Fruit fly (Drosophila melanogaster) whole organism, wandering third instar larva: Measurements from ENCODE around the gene ncm.

Source experiments
- CG32264 ChIP-seq: fragments of 200-800 bp; sonication (Bioruptor generic); optimal IDR thresholded peaks from 2 replicates; lab custom pipeline; 2016; ENCODE audit warnings: missing biosample characterization, missing genetic modification characterization
- CrebA ChIP-seq: fragments of 200-800 bp; sonication (Bioruptor generic); optimal IDR thresholded peaks from 2 replicates; lab custom pipeline; 2016; ENCODE audit warnings: missing biosample characterization, mild to moderate bottlenecking, missing genetic modification characterization, borderline replicate concordance
- Dfd ChIP-seq: fragments of >200 bp; optimal IDR thresholded peaks from 2 replicates; lab custom pipeline; 2017; ENCODE audit warnings: missing biosample characterization, missing genetic modification characterization
- Dif ChIP-seq: fragments of 200-275, 200-300 bp; sonication (Bioruptor generic); optimal IDR thresholded peaks from 2 replicates; lab custom pipeline; 2018; ENCODE audit warnings: missing biosample characterization, missing genetic modification characterization; ENCODE audit not compliant: partially characterized antibody
- GATAd ChIP-seq: sonication (Bioruptor generic); optimal IDR thresholded peaks from 2 replicates; lab custom pipeline; 2016; ENCODE audit warnings: missing biosample characterization, missing genetic modification characterization
- HLH106 ChIP-seq: fragments of 200-800 bp; optimal IDR thresholded peaks from 3 replicates; lab custom pipeline; 2019; ENCODE audit warnings: missing biosample characterization, mild to moderate bottlenecking, missing genetic modification characterization, moderate library complexity
- Hnf4 ChIP-seq: fragments of 200-800 bp; sonication (Bioruptor generic); optimal IDR thresholded peaks from 2 replicates; lab custom pipeline; 2016; ENCODE audit warnings: missing biosample characterization, mild to moderate bottlenecking, missing genetic modification characterization
- Hr78 ChIP-seq: fragments of >200 bp; optimal IDR thresholded peaks from 2 replicates; lab custom pipeline; 2017; ENCODE audit warnings: missing biosample characterization, missing genetic modification characterization
- Jra ChIP-seq: sonication (Bioruptor generic); optimal IDR thresholded peaks from 2 replicates; lab custom pipeline; 2016; ENCODE audit warnings: missing biosample characterization, missing genetic modification characterization
- Mio ChIP-seq: sonication (Bioruptor generic); optimal IDR thresholded peaks from 2 replicates; lab custom pipeline; 2016; ENCODE audit warnings: missing biosample characterization, missing genetic modification characterization
- Myc ChIP-seq: fragments of >200 bp; optimal IDR thresholded peaks from 2 replicates; lab custom pipeline; 2017
- OdsH ChIP-seq: fragments of 200-800 bp; sonication (Bioruptor generic); optimal IDR thresholded peaks from 2 replicates; lab custom pipeline; 2016; ENCODE audit warnings: missing biosample characterization, mild to moderate bottlenecking, missing genetic modification characterization
- Sp1 ChIP-seq: fragments of 200-800 bp; sonication (Bioruptor generic); optimal IDR thresholded peaks from 3 replicates; lab custom pipeline; 2019; ENCODE audit warnings: missing biosample characterization, mild to moderate bottlenecking, missing genetic modification characterization, moderate library complexity
- Vsx2 ChIP-seq: fragments of 200-300, 225-300 bp; sonication (Bioruptor generic); optimal IDR thresholded peaks from 2 replicates; lab custom pipeline; 2018; ENCODE audit warnings: missing biosample characterization, missing genetic modification characterization; ENCODE audit not compliant: partially characterized antibody
- br ChIP-seq: fragments of 200-800 bp; sonication (Bioruptor generic); optimal IDR thresholded peaks from 2 replicates; lab custom pipeline; 2016; ENCODE audit warnings: missing biosample characterization, missing genetic modification characterization
- brk ChIP-seq: fragments of 200-800 bp; sonication (Bioruptor generic); optimal IDR thresholded peaks from 2 replicates; lab custom pipeline; 2016; ENCODE audit warnings: missing biosample characterization, mild to moderate bottlenecking, missing genetic modification characterization
- dl ChIP-seq, 2 experiments: fragments of 175-275, 200-275 bp in 1 of 2; fragments of 200-275 bp in 1 of 2; sonication (Bioruptor generic); optimal IDR thresholded peaks; lab custom pipeline; 2018; ENCODE audit warnings: mild to moderate bottlenecking in 2 of 2, missing biosample characterization in 2 of 2, missing genetic modification characterization in 2 of 2, moderate library complexity in 2 of 2; ENCODE audit not compliant: partially characterized antibody in 2 of 2, insufficient read depth in 1 of 2
- dmrt93B ChIP-seq: fragments of 200-800 bp; sonication (Bioruptor generic); optimal IDR thresholded peaks from 2 replicates; lab custom pipeline; 2018; ENCODE audit warnings: missing biosample characterization, mild to moderate bottlenecking, missing genetic modification characterization
- dsf ChIP-seq: sonication (Bioruptor generic); optimal IDR thresholded peaks from 2 replicates; lab custom pipeline; 2016; ENCODE audit warnings: missing biosample characterization, missing genetic modification characterization, borderline replicate concordance
- ey ChIP-seq: fragments of 200-800 bp; sonication (Bioruptor generic); optimal IDR thresholded peaks from 2 replicates; lab custom pipeline; 2016; ENCODE audit warnings: missing biosample characterization, missing genetic modification characterization
- foxo ChIP-seq, 2 experiments: fragments of 200-800 bp; sonication (Bioruptor generic); optimal IDR thresholded peaks; 2 replicates in 1 of 2; 3 replicates in 1 of 2; lab custom pipeline; 2016 to 2017; ENCODE audit warnings: missing biosample characterization in 2 of 2, missing genetic modification characterization in 2 of 2
- fru ChIP-seq: fragments of 200-800 bp; sonication (Bioruptor generic); optimal IDR thresholded peaks from 3 replicates; lab custom pipeline; 2016; ENCODE audit warnings: missing biosample characterization, mild to moderate bottlenecking, missing genetic modification characterization
- h ChIP-seq: fragments of 200-800 bp; sonication (Bioruptor generic); optimal IDR thresholded peaks from 3 replicates; lab custom pipeline; 2016; ENCODE audit warnings: missing biosample characterization, mild to moderate bottlenecking, missing genetic modification characterization
- jim ChIP-seq: fragments of 175-275, 200-325 bp; sonication (Bioruptor generic); optimal IDR thresholded peaks from 2 replicates; lab custom pipeline; 2016; ENCODE audit warnings: missing biosample characterization, mild to moderate bottlenecking, missing genetic modification characterization
- lola ChIP-seq: fragments of >200 bp; optimal IDR thresholded peaks from 2 replicates; lab custom pipeline; 2017; ENCODE audit warnings: missing biosample characterization, missing genetic modification characterization
- pan ChIP-seq: fragments of >200 bp; optimal IDR thresholded peaks from 2 replicates; lab custom pipeline; 2017
- psq ChIP-seq: fragments of 200-800 bp; sonication (Bioruptor generic); optimal IDR thresholded peaks from 3 replicates; lab custom pipeline; 2017; ENCODE audit warnings: missing biosample characterization, mild to moderate bottlenecking, missing genetic modification characterization, moderate library complexity
- rgr ChIP-seq: fragments of 200-800 bp; sonication (Bioruptor generic); optimal IDR thresholded peaks from 3 replicates; lab custom pipeline; 2016; ENCODE audit warnings: missing biosample characterization, mild to moderate bottlenecking, missing genetic modification characterization
- sage ChIP-seq: fragments of 200-800 bp; sonication (Bioruptor generic); optimal IDR thresholded peaks from 2 replicates; lab custom pipeline; 2016; ENCODE audit warnings: missing biosample characterization, mild to moderate bottlenecking, missing genetic modification characterization
- sv ChIP-seq: fragments of 200-800 bp; sonication (Bioruptor generic); optimal IDR thresholded peaks from 3 replicates; lab custom pipeline; 2016; ENCODE audit warnings: missing biosample characterization, missing genetic modification characterization
- usp ChIP-seq: fragments of >200 bp; optimal IDR thresholded peaks from 2 replicates; lab custom pipeline; 2017; ENCODE audit warnings: missing biosample characterization, missing genetic modification characterization
- woc ChIP-seq: sonication (Bioruptor generic); optimal IDR thresholded peaks from 2 replicates; lab custom pipeline; 2016; ENCODE audit warnings: missing biosample characterization, mild to moderate bottlenecking, missing genetic modification characterization

Gene ncm

DNA sequence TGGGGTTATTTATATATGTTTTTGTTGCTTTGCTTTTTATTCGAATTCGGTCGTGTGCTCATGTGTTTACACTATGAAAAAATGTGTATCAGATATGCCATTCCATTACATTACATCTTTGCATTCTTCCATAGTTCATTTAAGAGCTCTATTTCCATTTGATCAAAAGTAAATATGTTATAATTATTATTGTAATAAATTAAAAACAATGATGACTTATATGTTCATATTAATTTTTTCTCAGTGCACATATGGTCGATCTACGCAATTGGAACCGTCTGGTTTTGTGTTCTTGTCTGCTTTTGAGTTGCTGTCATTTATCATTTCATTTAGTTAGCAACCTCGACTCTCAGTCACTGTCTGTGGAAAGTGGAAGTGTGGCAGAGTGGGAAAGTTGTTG, 28.7 kb upstream of the ncm start (continued):
- TF ChIP-seq HLH106 (tag; lab: Kevin White, UChicago): peak; percentile 78

DNA sequence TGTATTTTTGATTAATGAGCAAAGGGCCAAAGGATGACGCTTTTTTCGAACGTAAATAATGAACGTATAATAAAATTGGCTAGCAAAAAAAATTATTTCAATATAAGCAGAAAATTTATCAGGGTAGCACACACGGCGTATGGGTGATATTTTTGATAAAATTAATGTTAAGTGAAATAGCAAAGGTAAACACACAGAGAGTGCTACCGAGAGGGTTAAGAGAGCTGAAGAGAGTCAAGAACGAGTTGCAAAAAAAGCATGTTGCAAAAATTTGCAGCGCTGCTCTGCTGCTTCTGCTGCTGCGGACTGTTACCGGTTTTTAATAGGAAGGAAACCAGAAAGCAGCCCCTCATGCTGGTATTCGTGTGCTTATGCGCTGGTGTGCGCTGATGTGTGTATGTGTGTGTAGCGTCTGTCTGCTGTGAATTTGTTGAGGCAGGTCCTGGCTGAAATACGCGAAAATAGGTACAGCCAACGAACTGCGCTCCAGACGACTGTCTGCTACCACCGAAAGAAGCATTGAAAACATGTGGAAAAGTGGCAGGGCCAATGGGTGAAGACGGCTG, 20.9 kb upstream of the ncm start:
- TF ChIP-seq psq (peak; percentile 31), usp (GFP tag; lab: Kevin White, UChicago) (no peak), Vsx2 (GFP tag; lab: Kevin White, UChicago) (peak; percentile 62), Hnf4 (no peak)

DNA sequence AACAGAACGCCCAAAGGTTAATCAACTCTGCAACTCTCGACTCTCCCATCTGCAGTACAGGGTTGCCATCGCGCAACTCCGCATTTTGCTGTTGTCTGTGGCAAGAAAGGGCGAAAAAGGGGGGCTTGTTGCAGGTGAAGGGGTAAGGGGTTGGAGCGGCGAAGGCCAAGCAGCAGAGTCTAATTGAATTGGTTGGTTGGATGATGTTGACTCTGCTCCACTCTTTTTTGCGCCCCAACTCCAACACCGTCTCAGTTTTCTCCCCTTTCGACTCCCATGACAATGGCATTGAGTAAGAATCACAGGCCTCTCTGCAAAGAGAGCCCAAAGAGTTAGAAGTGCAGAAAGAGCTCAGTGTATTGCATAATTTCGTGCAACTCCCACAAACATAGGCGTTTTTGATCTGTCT, 19.9 kb upstream of the ncm start:
- TF ChIP-seq foxo (GFP tag; optimal IDR thresholded peaks at IDR 0.05; lab: Kevin White, UChicago): peak in 1 of 2 experiments; percentile 45
- no peak for TF ChIP-seq CrebA
- peak; percentile 53 for TF ChIP-seq ey
- peak; percentile 97 for TF ChIP-seq psq
- peak; percentile 3 for TF ChIP-seq rgr (GFP tag; lab: Kevin White, UChicago)
- peak; percentile 5 to 14 for TF ChIP-seq dl (GFP tag; optimal IDR thresholded peaks at IDR 0.05; lab: Kevin White, UChicago; ENCODE audit: insufficient read depth in 1 of 2, partially characterized antibody in 2 of 2)
- peak; percentile 23 for TF ChIP-seq br (GFP tag; lab: Kevin White, UChicago)
- no peak for TF ChIP-seq Hr78
- TF ChIP-seq Dif: peak; percentile 51
- peak; percentile 37 for TF ChIP-seq HLH106 (tag; lab: Kevin White, UChicago)
- peak; percentile 36 for TF ChIP-seq woc
- TF ChIP-seq jim (GFP tag; lab: Kevin White, UChicago): no peak
- peak; percentile 6 for TF ChIP-seq Hnf4
- TF ChIP-seq h: peak; percentile 21
- no peak for TF ChIP-seq sv (GFP tag; lab: Kevin White, UChicago)
- TF ChIP-seq pan (lab: Kevin White, UChicago): no peak
- TF ChIP-seq sage (GFP tag; lab: Kevin White, UChicago): no peak
- peak; percentile 40 for TF ChIP-seq fru (GFP tag; lab: Kevin White, UChicago)
- TF ChIP-seq, all 38 proteins: peak for 12

DNA sequence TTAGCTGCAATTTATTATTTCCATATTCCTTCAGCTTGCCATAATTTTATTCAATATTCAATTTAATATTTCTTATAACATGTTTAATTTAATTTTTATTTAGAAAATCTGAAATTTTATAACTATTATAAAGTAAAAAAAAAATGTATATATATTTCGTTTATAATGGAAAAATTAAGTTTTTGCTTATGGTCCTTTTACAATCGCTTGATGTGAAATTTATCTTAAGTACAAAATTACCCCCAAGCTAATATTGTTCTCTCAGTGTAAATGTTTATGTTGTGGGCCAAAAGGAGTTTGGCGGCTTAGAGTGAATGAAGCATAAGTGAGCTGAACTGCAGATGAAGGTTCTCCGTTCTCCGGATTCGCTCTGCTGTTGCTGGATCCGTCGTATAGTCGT, 19.3 kb upstream of the ncm start:
- no peak for TF ChIP-seq OdsH (GFP tag; lab: Kevin White, UChicago)
- no peak for TF ChIP-seq lola (GFP tag; lab: Kevin White, UChicago)
- TF ChIP-seq Sp1: peak; percentile 67
- TF ChIP-seq rgr (GFP tag; lab: Kevin White, UChicago): peak; percentile 14
- peak; percentile 54 for TF ChIP-seq HLH106 (tag; lab: Kevin White, UChicago)
- TF ChIP-seq dmrt93B (GFP tag; lab: Kevin White, UChicago): peak; percentile 11
- no peak for TF ChIP-seq usp (GFP tag; lab: Kevin White, UChicago)
- no peak for TF ChIP-seq CrebA
- TF ChIP-seq, all 38 proteins: peak for 4

DNA sequence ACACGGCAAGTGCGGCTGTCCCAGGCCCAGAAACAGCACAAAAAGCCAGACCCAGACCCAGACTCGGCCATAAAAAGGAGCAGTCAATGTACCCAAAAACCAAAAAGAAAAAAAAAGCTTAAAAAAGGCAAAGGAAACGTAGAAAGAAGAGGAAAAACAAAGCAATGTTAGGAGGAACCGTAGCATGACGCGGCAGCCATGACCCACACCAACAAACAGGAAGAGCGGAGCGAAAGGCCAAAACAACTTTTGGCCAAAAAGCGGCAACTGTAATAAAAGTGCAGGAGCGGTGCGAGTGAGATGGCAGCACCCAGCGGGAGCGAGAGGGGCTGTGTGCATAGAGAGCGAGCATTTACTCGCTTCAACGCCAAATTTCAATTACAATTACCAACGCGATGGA, 18.7 kb upstream of the ncm start:
- peak; percentile 26 for TF ChIP-seq CrebA
- no peak for TF ChIP-seq Dfd (GFP tag; lab: Kevin White, UChicago)
- TF ChIP-seq pan (lab: Kevin White, UChicago): no peak
- TF ChIP-seq foxo (GFP tag; optimal IDR thresholded peaks at IDR 0.05; lab: Kevin White, UChicago): no peak
- TF ChIP-seq Sp1: no peak
- no peak for TF ChIP-seq fru (GFP tag; lab: Kevin White, UChicago)
- TF ChIP-seq Mio: no peak
- no peak for TF ChIP-seq Myc (lab: Kevin White, UChicago)
- no peak for TF ChIP-seq GATAd (GFP tag; lab: Kevin White, UChicago)
- TF ChIP-seq dsf: no peak
- TF ChIP-seq br (GFP tag; lab: Kevin White, UChicago): no peak
- no peak for TF ChIP-seq Hnf4
- TF ChIP-seq woc: no peak
- peak; percentile 10 for TF ChIP-seq Dif
- no peak for TF ChIP-seq Hr78
- no peak for TF ChIP-seq jim (GFP tag; lab: Kevin White, UChicago)
- TF ChIP-seq ey: no peak
- TF ChIP-seq Vsx2 (GFP tag; lab: Kevin White, UChicago): no peak
- no peak for TF ChIP-seq rgr (GFP tag; lab: Kevin White, UChicago)
- no peak for TF ChIP-seq usp (GFP tag; lab: Kevin White, UChicago)
- TF ChIP-seq brk: no peak
- no peak for TF ChIP-seq lola (GFP tag; lab: Kevin White, UChicago)
- TF ChIP-seq dl (GFP tag; optimal IDR thresholded peaks at IDR 0.05; lab: Kevin White, UChicago; ENCODE audit: insufficient read depth in 1 of 2, partially characterized antibody in 2 of 2): peak in 1 of 2 experiments; percentile 16
- TF ChIP-seq psq: peak; percentile 67
- no peak for TF ChIP-seq HLH106 (tag; lab: Kevin White, UChicago)
- no peak for TF ChIP-seq CG32264 (GFP tag; lab: Kevin White, UChicago)
- no peak for TF ChIP-seq sv (GFP tag; lab: Kevin White, UChicago)
- no peak for TF ChIP-seq Jra (GFP tag; lab: Kevin White, UChicago)
